Worm (Caenorhabditis elegans) whole organism, young adult: ENCODE data around the gene Y57G11B.8.

Experiments used
- nhr-80 ChIP-seq: sonication (generic microtip); optimal IDR thresholded peaks from 2 replicates; lab custom pipeline; 2016; ENCODE audit warnings: missing genetic modification characterization, missing compliant biosample characterization
- unc-62 ChIP-seq: fragments of 150-350 bp; optimal IDR thresholded peaks from 2 replicates; lab custom pipeline; 2014; ENCODE audit warnings: missing biosample characterization, missing genetic modification reagents, missing genetic modification characterization

DNA sequence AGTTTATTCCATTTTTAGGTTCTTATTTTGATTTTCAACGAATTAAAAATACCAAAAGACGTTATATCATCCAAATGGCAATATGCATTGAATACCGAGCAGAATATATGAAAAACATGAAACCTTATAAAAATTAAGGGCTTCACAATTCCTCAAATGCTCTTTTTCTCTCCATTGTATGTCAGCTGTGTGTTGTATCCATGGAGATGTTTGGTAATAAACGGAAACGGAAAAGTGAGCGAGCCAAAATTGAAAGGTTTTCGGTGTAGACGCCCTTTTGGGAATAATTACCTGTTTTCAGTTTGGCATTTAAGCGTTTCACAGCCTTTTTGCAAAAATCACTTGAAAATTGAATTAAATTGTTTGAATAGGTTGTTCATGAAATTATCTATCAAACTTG is 20.9 kb downstream of the Y57G11B.8 start:
- TF ChIP-seq unc-62 (GFP tag; lab: Kevin White, UChicago) (no peak), nhr-80 (tag; lab: Kevin White, UChicago) (no peak)
